Worm (Caenorhabditis elegans) whole organism, young adult: ENCODE results near the gene lgc-26.

ENCODE experiments used
- B0035.1 ChIP-seq: sonication (generic microtip); optimal IDR thresholded peaks from 2 replicates; lab custom pipeline; 2016; ENCODE audit warnings: missing genetic modification characterization, mild to moderate bottlenecking, missing compliant biosample characterization, missing genotype, missing genetic modification reagents
- D2030.7 ChIP-seq: fragments of 200-800 bp; sonication (Bioruptor generic); IDR thresholded peaks from 2 replicates; pipeline ENCODE4 v1.3.6; 2022; ENCODE audit warnings: missing genetic modification reagents, missing genetic modification characterization, missing compliant biosample characterization
- F22D6.2 ChIP-seq: sonication (generic microtip); optimal IDR thresholded peaks from 2 replicates; lab custom pipeline; 2016; ENCODE audit warnings: mild to moderate bottlenecking, missing genetic modification characterization, missing compliant biosample characterization
- F52B5.7 ChIP-seq: sonication (generic microtip); optimal IDR thresholded peaks from 2 replicates; lab custom pipeline; 2016; ENCODE audit warnings: mild to moderate bottlenecking, missing genetic modification characterization, missing compliant biosample characterization
- K11D2.4 ChIP-seq: fragments of 200-800 bp; sonication (Bioruptor generic); IDR thresholded peaks from 2 replicates; pipeline ENCODE4 v1.3.6; 2022; ENCODE audit warnings: missing genetic modification reagents, missing genetic modification characterization, missing compliant biosample characterization
- Y53G8AR.9 ChIP-seq: fragments of 200-800 bp; sonication (Bioruptor generic); conservative IDR thresholded peaks from 2 replicates; pipeline ENCODE4 v1.3.6; 2022; ENCODE audit warnings: missing genetic modification reagents, missing genetic modification characterization, missing compliant biosample characterization
- athp-1 ChIP-seq: sonication (generic microtip); optimal IDR thresholded peaks from 2 replicates; lab custom pipeline; 2017; ENCODE audit warnings: mild to moderate bottlenecking, missing genetic modification characterization, missing compliant biosample characterization
- ccch-3 ChIP-seq: fragments of 200-800 bp; sonication (Bioruptor generic); optimal IDR thresholded peaks from 2 replicates; lab custom pipeline; 2018; ENCODE audit warnings: mild to moderate bottlenecking, missing genetic modification characterization, missing compliant biosample characterization
- cebp-2 ChIP-seq: fragments of 200-800 bp; sonication (Bioruptor generic); IDR thresholded peaks from 2 replicates; pipeline ENCODE4 v1.3.6; 2022; ENCODE audit warnings: missing genetic modification characterization, missing compliant biosample characterization
- ceh-27 ChIP-seq: fragments of 200-800 bp; sonication (Bioruptor generic); optimal IDR thresholded peaks from 2 replicates; lab custom pipeline; 2018; ENCODE audit warnings: mild to moderate bottlenecking, missing genetic modification characterization, moderate library complexity, missing compliant biosample characterization
- ceh-58 ChIP-seq: fragments of 200-800 bp; sonication (Bioruptor generic); IDR thresholded peaks from 2 replicates; pipeline ENCODE4 v1.3.6; 2022; ENCODE audit warnings: missing genetic modification characterization, missing compliant biosample characterization
- ceh-91 ChIP-seq: fragments of 200-800 bp; sonication (Bioruptor generic); IDR thresholded peaks from 2 replicates; pipeline ENCODE4 v1.3.6; 2022; ENCODE audit warnings: missing genetic modification reagents, missing genetic modification characterization, missing compliant biosample characterization
- chd-7 ChIP-seq: sonication (generic microtip); optimal IDR thresholded peaks from 2 replicates; lab custom pipeline; 2016; ENCODE audit warnings: mild to moderate bottlenecking, missing genetic modification characterization, moderate library complexity, missing compliant biosample characterization
- ets-4 ChIP-seq: fragments of 200-800 bp; sonication (Bioruptor generic); optimal IDR thresholded peaks from 2 replicates; lab custom pipeline; 2018; ENCODE audit warnings: mild to moderate bottlenecking, missing genetic modification characterization, missing compliant biosample characterization
- fkh-3 ChIP-seq: sonication (generic microtip); optimal IDR thresholded peaks from 2 replicates; lab custom pipeline; 2016; ENCODE audit warnings: mild to moderate bottlenecking, missing genetic modification characterization, missing compliant biosample characterization
- gei-17 ChIP-seq: fragments of 200-800 bp; sonication (Bioruptor generic); optimal IDR thresholded peaks from 2 replicates; lab custom pipeline; 2018; ENCODE audit warnings: mild to moderate bottlenecking, missing genetic modification characterization, missing compliant biosample characterization
- him-1 ChIP-seq: sonication (generic microtip); optimal IDR thresholded peaks from 2 replicates; lab custom pipeline; 2016; ENCODE audit warnings: missing genotype, missing genetic modification reagents, missing genetic modification characterization, missing compliant biosample characterization
- hlh-26 ChIP-seq: fragments of 200-800 bp; sonication (Bioruptor generic); conservative IDR thresholded peaks from 2 replicates; pipeline ENCODE4 v1.3.6; 2022; ENCODE audit warnings: missing genetic modification reagents, missing genetic modification characterization, missing compliant biosample characterization
- lag-1 ChIP-seq: fragments of 200-800 bp; sonication (Bioruptor generic); IDR thresholded peaks from 2 replicates; pipeline ENCODE4 v1.3.6; 2022; ENCODE audit warnings: missing genetic modification reagents, missing genetic modification characterization, missing compliant biosample characterization
- let-607 ChIP-seq, 2 experiments: fragments of 200-800 bp in 1 of 2; sonication (Bioruptor generic) in 1 of 2; sonication (generic microtip) in 1 of 2; optimal IDR thresholded peaks; 2 replicates each; lab custom pipeline; 2016 to 2018; ENCODE audit warnings: mild to moderate bottlenecking in 2 of 2, missing compliant biosample characterization in 2 of 2, missing genetic modification characterization in 2 of 2, moderate library complexity in 2 of 2, missing genotype in 1 of 2
- lin-26 ChIP-seq: fragments of 200-800 bp; sonication (Bioruptor generic); IDR thresholded peaks from 2 replicates; pipeline ENCODE4 v1.3.6; 2022; ENCODE audit warnings: missing genetic modification reagents, missing genetic modification characterization, missing compliant biosample characterization
- lin-40 ChIP-seq: sonication (generic microtip); optimal IDR thresholded peaks from 2 replicates; lab custom pipeline; 2016; ENCODE audit warnings: missing genetic modification characterization, mild to moderate bottlenecking, missing compliant biosample characterization, missing genotype, missing genetic modification reagents
- lin-54 ChIP-seq: fragments of 200-800 bp; sonication (Bioruptor generic); optimal IDR thresholded peaks from 2 replicates; lab custom pipeline; 2018; ENCODE audit warnings: mild to moderate bottlenecking, missing genetic modification characterization, missing compliant biosample characterization
- lir-1 ChIP-seq: fragments of 200-800 bp; sonication (Bioruptor generic); conservative IDR thresholded peaks from 2 replicates; pipeline ENCODE4 v1.3.6; 2022; ENCODE audit warnings: missing genetic modification reagents, missing genetic modification characterization, missing compliant biosample characterization
- lsl-1 ChIP-seq: fragments of 200-800 bp; sonication (Bioruptor generic); optimal IDR thresholded peaks from 2 replicates; lab custom pipeline; 2018; ENCODE audit warnings: mild to moderate bottlenecking, missing genetic modification characterization, moderate library complexity, missing compliant biosample characterization
- lsy-27 ChIP-seq: sonication (generic microtip); optimal IDR thresholded peaks from 2 replicates; lab custom pipeline; 2017; ENCODE audit warnings: missing genetic modification characterization, mild to moderate bottlenecking, missing compliant biosample characterization, antibody characterized with exemption, missing genotype, borderline replicate concordance; ENCODE audit not compliant: insufficient read depth
- madf-8 ChIP-seq: fragments of 200-800 bp; sonication (Bioruptor generic); conservative IDR thresholded peaks from 2 replicates; pipeline ENCODE4 v1.3.6; 2022; ENCODE audit warnings: missing genetic modification reagents, missing genetic modification characterization, missing compliant biosample characterization
- mxl-1 ChIP-seq: sonication (generic microtip); optimal IDR thresholded peaks from 2 replicates; lab custom pipeline; 2016; ENCODE audit warnings: missing genetic modification characterization, missing compliant biosample characterization
- nfyb-1 ChIP-seq: fragments of 200-800 bp; sonication (Bioruptor generic); IDR thresholded peaks from 2 replicates; pipeline ENCODE4 v1.3.6; 2022; ENCODE audit warnings: missing genetic modification reagents, missing genetic modification characterization, missing compliant biosample characterization
- nhr-179 ChIP-seq: sonication (generic microtip); optimal IDR thresholded peaks from 2 replicates; lab custom pipeline; 2016; ENCODE audit warnings: mild to moderate bottlenecking, missing genetic modification characterization, missing compliant biosample characterization
- nhr-27 ChIP-seq: fragments of 200-800 bp; sonication (Bioruptor generic); optimal IDR thresholded peaks from 2 replicates; lab custom pipeline; 2018; ENCODE audit warnings: mild to moderate bottlenecking, missing genetic modification characterization, moderate library complexity, missing compliant biosample characterization
- pbrm-1 ChIP-seq: fragments of 200-800 bp; sonication (Bioruptor generic); IDR thresholded peaks from 2 replicates; pipeline ENCODE4 v1.3.6; 2022; ENCODE audit warnings: missing genetic modification reagents, missing genetic modification characterization, missing compliant biosample characterization
- rec-8 ChIP-seq, 2 experiments: sonication (generic microtip); optimal IDR thresholded peaks; 2 replicates each; lab custom pipeline; 2016; ENCODE audit warnings: mild to moderate bottlenecking in 2 of 2, missing genetic modification characterization in 2 of 2, missing genetic modification reagents in 2 of 2, missing genotype in 2 of 2, missing biosample characterization in 1 of 2, missing compliant biosample characterization in 1 of 2, moderate library complexity in 1 of 2
- sdz-38 ChIP-seq: sonication (generic microtip); optimal IDR thresholded peaks from 2 replicates; lab custom pipeline; 2016; ENCODE audit warnings: missing genotype, missing genetic modification characterization, missing compliant biosample characterization
- snpc-1.1 ChIP-seq: sonication (generic microtip); optimal IDR thresholded peaks from 2 replicates; lab custom pipeline; 2017; ENCODE audit warnings: missing genetic modification characterization, mild to moderate bottlenecking, missing compliant biosample characterization, antibody characterized with exemption, moderate library complexity, missing genotype, missing genetic modification reagents; ENCODE audit not compliant: insufficient read depth
- snpc-3.4 ChIP-seq: sonication (generic microtip); optimal IDR thresholded peaks from 2 replicates; lab custom pipeline; 2017; ENCODE audit warnings: missing genetic modification characterization, mild to moderate bottlenecking, missing compliant biosample characterization, antibody characterized with exemption, moderate library complexity, missing genotype, missing genetic modification reagents
- somi-1 ChIP-seq: fragments of 200-800 bp; sonication (Bioruptor generic); optimal IDR thresholded peaks from 2 replicates; lab custom pipeline; 2018; ENCODE audit warnings: mild to moderate bottlenecking, missing genetic modification characterization, missing compliant biosample characterization
- tlf-1 ChIP-seq: fragments of 200-800 bp; sonication (Bioruptor generic); optimal IDR thresholded peaks from 2 replicates; lab custom pipeline; 2018; ENCODE audit warnings: mild to moderate bottlenecking, missing genetic modification characterization, missing compliant biosample characterization
- xnd-1 ChIP-seq: sonication (generic microtip); optimal IDR thresholded peaks from 2 replicates; lab custom pipeline; 2016; ENCODE audit warnings: missing genotype, missing genetic modification reagents, missing genetic modification characterization, missing compliant biosample characterization
- zfh-2 ChIP-seq: fragments of 200-800 bp; sonication (Bioruptor generic); conservative IDR thresholded peaks from 2 replicates; pipeline ENCODE4 v1.3.6; 2022; ENCODE audit warnings: missing genetic modification reagents, missing genetic modification characterization, missing compliant biosample characterization
- ztf-6 ChIP-seq: fragments of 200-800 bp; sonication (Bioruptor generic); IDR thresholded peaks from 2 replicates; pipeline ENCODE4 v1.3.6; 2022; ENCODE audit warnings: missing genetic modification reagents, missing genetic modification characterization, missing compliant biosample characterization

lgc-26 gene

ce11 chrV:283953-284352 is 15.8 kb downstream of the lgc-26 start:
- no peak for TF ChIP-seq fkh-3 (tag; lab: Kevin White, UChicago)
- TF ChIP-seq lin-40 (tag; lab: Kevin White, UChicago), result no peak
- no peak for TF ChIP-seq F52B5.7 (tag; lab: Kevin White, UChicago)
- TF ChIP-seq ets-4 (GFP tag; lab: Kevin White, UChicago), result no peak
- no peak for TF ChIP-seq ccch-3 (GFP tag; lab: Kevin White, UChicago)
- no peak for TF ChIP-seq rec-8 (tag; optimal IDR thresholded peaks at IDR 0.05; lab: Kevin White, UChicago)
- no peak for TF ChIP-seq K11D2.4 (GFP tag; lab: Robert Waterston, UW)
- TF ChIP-seq lin-54 (GFP tag; lab: Kevin White, UChicago), result no peak
- TF ChIP-seq Y53G8AR.9 (GFP tag; lab: Robert Waterston, UW), result no peak
- no peak for TF ChIP-seq ceh-91 (GFP tag; lab: Robert Waterston, UW)
- no peak for TF ChIP-seq B0035.1
- TF ChIP-seq lsy-27 (tag; lab: Kevin White, UChicago), result no peak
- no peak for TF ChIP-seq let-607 (tag; optimal IDR thresholded peaks at IDR 0.05; lab: Kevin White, UChicago)
- no peak for TF ChIP-seq ztf-6
- TF ChIP-seq, all 124 proteins: peak for 0

ce11 chrV:284808-285207 is 16.7 kb downstream of the lgc-26 start:
- TF ChIP-seq nhr-27 (tag; lab: Kevin White, UChicago) (no peak), somi-1 (GFP tag; lab: Kevin White, UChicago) (peak; percentile 8), F52B5.7 (tag; lab: Kevin White, UChicago) (no peak), mxl-1 (no peak), ceh-27 (peak; percentile 24), snpc-1.1 (tag; lab: Kevin White, UChicago) (no peak)

ce11 chrV:285298-285697 is 17.2 kb downstream of the lgc-26 start:
- TF ChIP-seq hlh-26 (GFP tag; lab: Robert Waterston, UW), result no peak
- TF ChIP-seq nfyb-1 (GFP tag; lab: Robert Waterston, UW), result 0 out of 2 replicates have a peak, but pooled peaks have one; percentile 56
- TF ChIP-seq tlf-1 (GFP tag; lab: Kevin White, UChicago), result no peak
- no peak for TF ChIP-seq chd-7 (tag; lab: Kevin White, UChicago)

- TF ChIP-seq cebp-2 (GFP tag; lab: Robert Waterston, UW) (no peak), zfh-2 (GFP tag; lab: Robert Waterston, UW) (peak; percentile 74)
Observed at ce11 chrV:295802-296201, 27.7 kb downstream of the lgc-26 start.

ce11 chrV:297424-297991 is 29.4 kb downstream of the lgc-26 start, which contains the start of gene F33E11.2:
Gene F33E11.2, plus strand, starts transcription at chrV:297947.
- TF ChIP-seq F22D6.2 (no peak), sdz-38 (tag; lab: Kevin White, UChicago) (no peak), snpc-3.4 (tag; lab: Kevin White, UChicago) (no peak), nhr-179 (tag; lab: Kevin White, UChicago) (no peak), lin-26 (no peak), pbrm-1 (no peak), ceh-58 (GFP tag; lab: Robert Waterston, UW) (no peak), lsl-1 (GFP tag; lab: Kevin White, UChicago) (peak; percentile 83), xnd-1 (peak; percentile 52), lag-1 (GFP tag; lab: Robert Waterston, UW) (no peak), athp-1 (tag; lab: Kevin White, UChicago) (no peak), lir-1 (GFP tag; lab: Robert Waterston, UW) (no peak), fkh-3 (tag; lab: Kevin White, UChicago) (no peak), F52B5.7 (tag; lab: Kevin White, UChicago) (no peak), madf-8 (peak; percentile 63), D2030.7 (GFP tag; lab: Robert Waterston, UW) (no peak), rec-8 (tag; optimal IDR thresholded peaks at IDR 0.05; lab: Kevin White, UChicago) (no peak), gei-17 (no peak), him-1 (no peak)
